Fruit fly (Drosophila melanogaster): ENCODE data around the gene Bhmt.

dm6 chr2L:18974063-18974779, 17.1 kb upstream of the Bhmt start, which contains the start of the genes L2HGDH and CG10431:
- TF ChIP-seq Clk (GFP tag; optimal IDR thresholded peaks at IDR 0.05) (peak; percentile 57), Crg-1 (GFP tag; optimal IDR thresholded peaks at IDR 0.05) (peak; percentile 77), CG1620 (GFP tag; optimal IDR thresholded peaks at IDR 0.05) (peak; percentile 59), ovo (GFP tag; optimal IDR thresholded peaks at IDR 0.05) (peak; percentile 81)
